Fruit fly (Drosophila melanogaster): ENCODE results near the gene tant.

tant gene

dm6 chr3L:6094697-6095096 is 39.8 kb downstream of the tant start, which contains the start of the genes CG10467 and loj (continued):
- TF ChIP-seq NfI (GFP tag; optimal IDR thresholded peaks at IDR 0.05) (peak; percentile 94), CG18476 (GFP tag; optimal IDR thresholded peaks at IDR 0.05) (peak; percentile 83), CG7556 (GFP tag; optimal IDR thresholded peaks at IDR 0.05) (peak; percentile 90), CHES-1-like (GFP tag; optimal IDR thresholded peaks at IDR 0.05) (peak; percentile 73), Ada2b (GFP tag; IDR thresholded peaks at IDR 0.05) (peak; percentile 94), tup (GFP tag; optimal IDR thresholded peaks at IDR 0.05) (peak; percentile 88), wek (GFP tag; optimal IDR thresholded peaks at IDR 0.05) (no peak), Dp (GFP tag; optimal IDR thresholded peaks at IDR 0.05) (peak; percentile 72), ato (GFP tag; IDR thresholded peaks at IDR 0.05; ENCODE audit: partially characterized antibody) (no peak; the same call in 1 of the 2 replicates), dpn (GFP tag; optimal IDR thresholded peaks at IDR 0.05) (peak; percentile 80 to 98), en (GFP tag; optimal IDR thresholded peaks at IDR 0.05) (peak; percentile 44), gem (tag; optimal IDR thresholded peaks at IDR 0.05) (peak; percentile 98), Fer3 (tag; optimal IDR thresholded peaks at IDR 0.05) (peak; percentile 97), CG6175 (GFP tag; IDR thresholded peaks at IDR 0.05) (peak; percentile 91), sob (GFP tag; IDR thresholded peaks at IDR 0.05) (peak; percentile 98), CG6689 (GFP tag; IDR thresholded peaks at IDR 0.05) (peak; percentile 96), GATAe (GFP tag; conservative IDR thresholded peaks at IDR 0.05) (peak; percentile 92), dan (GFP tag; IDR thresholded peaks at IDR 0.05) (peak; percentile 94), zen (tag; optimal IDR thresholded peaks at IDR 0.05) (peak; percentile 98), CG4424 (GFP tag; optimal IDR thresholded peaks at IDR 0.05) (peak; percentile 97), CG4328 (GFP tag; optimal IDR thresholded peaks at IDR 0.05) (peak; percentile 91), CG16779 (GFP tag; IDR thresholded peaks at IDR 0.05) (peak; percentile 88), phol (tag; optimal IDR thresholded peaks at IDR 0.05) (peak; percentile 98), da (GFP tag; optimal IDR thresholded peaks at IDR 0.05) (peak; percentile 32), Six4 (GFP tag; optimal IDR thresholded peaks at IDR 0.05) (peak; percentile 92), Med (GFP tag) (peak; percentile 94), CG2202 (tag; optimal IDR thresholded peaks at IDR 0.05) (peak; percentile 90), ranshi (GFP tag; IDR thresholded peaks at IDR 0.05) (peak; percentile 98), Myb (GFP tag; optimal IDR thresholded peaks at IDR 0.05) (peak; percentile 64), salm (tag; optimal IDR thresholded peaks at IDR 0.05) (peak; percentile 84), Taf1 (GFP tag; IDR thresholded peaks at IDR 0.05) (peak; percentile 87), Poxn (GFP tag; IDR thresholded peaks at IDR 0.05) (peak; percentile 93), dati (GFP tag; IDR thresholded peaks at IDR 0.05) (peak; percentile 80), sr (GFP tag; IDR thresholded peaks at IDR 0.05) (peak; percentile 63; the same call in 1 of the 3 replicates), Deaf1 (tag; optimal IDR thresholded peaks at IDR 0.05) (peak; percentile 73), eyg (GFP tag; optimal IDR thresholded peaks at IDR 0.05) (no peak), tx (GFP tag; optimal IDR thresholded peaks at IDR 0.05) (peak; percentile 80), CG11723 (GFP tag; optimal IDR thresholded peaks at IDR 0.05) (peak; percentile 87), zf30C (GFP tag; optimal IDR thresholded peaks at IDR 0.05) (no peak), cas (GFP tag; IDR thresholded peaks at IDR 0.05) (peak; percentile 94), ci (GFP tag; IDR thresholded peaks at IDR 0.05) (peak; percentile 94), CG1832 (GFP tag; optimal IDR thresholded peaks at IDR 0.05) (no peak), pum (GFP tag; optimal IDR thresholded peaks at IDR 0.05) (peak; percentile 83), CG10274 (GFP tag; optimal IDR thresholded peaks at IDR 0.05) (peak; percentile 64), chinmo (GFP tag; IDR thresholded peaks at IDR 0.05; ENCODE audit: partially characterized antibody) (no peak), Mrtf (GFP tag; IDR thresholded peaks at IDR 0.05) (peak; percentile 96), CG4360 (GFP tag; IDR thresholded peaks at IDR 0.05) (peak; percentile 53), CG12391 (tag; optimal IDR thresholded peaks at IDR 0.05) (peak; percentile 97), CG9932 (GFP tag; IDR thresholded peaks at IDR 0.05) (peak; percentile 99), D19A (tag; optimal IDR thresholded peaks at IDR 0.05) (peak; percentile 87), Nf-YB (GFP tag; optimal IDR thresholded peaks at IDR 0.05) (peak; percentile 82)

Data from whole organism, embryonic.